Worm (Caenorhabditis elegans): ENCODE data around the gene C06B8.2.
A peak's percentile ranks its signal among the peaks of the same experiment; 100 is the strongest.

Gene C06B8.2

ce11 chrV:15442384-15442783 lies 36.2 kb downstream of the C06B8.2 start:
- TF ChIP-seq nhr-90 (tag; optimal IDR thresholded peaks at IDR 0.05; ENCODE audit: poor library complexity) (no peak), snpc-4 (tag; optimal IDR thresholded peaks at IDR 0.05) (no peak), ceh-8 (GFP tag; optimal IDR thresholded peaks at IDR 0.05) (no peak), irx-1 (tag; optimal IDR thresholded peaks at IDR 0.05) (no peak), mep-1 (tag; optimal IDR thresholded peaks at IDR 0.05) (no peak)

- no peak for TF ChIP-seq nhr-19 (GFP tag; conservative IDR thresholded peaks at IDR 0.05)
- TF ChIP-seq elt-2 (tag; optimal IDR thresholded peaks at IDR 0.05) = peak; percentile 61
Measured at ce11 chrV:15436133-15436532, 42.4 kb downstream of the C06B8.2 start.

DNA sequence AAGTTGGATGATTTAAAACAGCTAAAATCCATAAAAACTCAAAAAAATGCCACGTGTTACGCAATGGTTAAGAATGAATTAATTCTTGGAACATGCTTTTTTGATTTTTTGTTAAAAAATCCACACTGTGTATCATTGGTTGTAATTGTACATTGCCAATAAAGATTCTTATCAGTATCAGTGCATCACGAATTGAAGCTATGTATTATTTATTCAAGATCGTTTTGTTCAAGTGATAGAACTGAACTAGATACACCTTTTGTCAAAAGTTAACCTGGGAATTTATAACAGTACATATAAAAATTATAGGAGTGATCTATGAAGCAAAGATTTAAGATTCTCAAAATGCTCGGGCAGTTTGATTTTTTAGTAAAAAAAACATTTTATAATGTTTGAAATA lies 43.9 kb downstream of the C06B8.2 start:
- TF ChIP-seq snpc-4 (tag; optimal IDR thresholded peaks at IDR 0.05) (no peak), elt-2 (tag; optimal IDR thresholded peaks at IDR 0.05) (peak; percentile 36)

ce11 chrV:15432457-15432856 lies 46.1 kb downstream of the C06B8.2 start, which contains the start of gene T26H5.8:
T26H5.8 (minus strand) TSS chrV:15432726.
- TF ChIP-seq elt-2 (tag; optimal IDR thresholded peaks at IDR 0.05) = peak; percentile 41
- TF ChIP-seq swsn-7 (tag; optimal IDR thresholded peaks at IDR 0.05) = no peak
- no peak for TF ChIP-seq xbp-1 (tag; optimal IDR thresholded peaks at IDR 0.05)
- TF ChIP-seq ces-1 (GFP tag; optimal IDR thresholded peaks at IDR 0.05) = no peak
- TF ChIP-seq nhr-237 (tag; optimal IDR thresholded peaks at IDR 0.05) = no peak
- TF ChIP-seq lin-35 (GFP tag; optimal IDR thresholded peaks at IDR 0.05) = peak in 1 of 2 experiments; percentile 25
- TF ChIP-seq snu-23 (GFP tag; optimal IDR thresholded peaks at IDR 0.05) = no peak
- no peak for TF ChIP-seq mef-2 (tag; optimal IDR thresholded peaks at IDR 0.05)
- TF ChIP-seq lsy-2 (tag; optimal IDR thresholded peaks at IDR 0.05) = no peak
- no peak for TF ChIP-seq mep-1 (tag; optimal IDR thresholded peaks at IDR 0.05)
- TF ChIP-seq tlp-1 (tag; optimal IDR thresholded peaks at IDR 0.05) = no peak
- no peak for TF ChIP-seq fkh-10 (GFP tag; optimal IDR thresholded peaks at IDR 0.05)
- TF ChIP-seq fos-1 (tag; optimal IDR thresholded peaks at IDR 0.05) = no peak
- TF ChIP-seq lin-13 (GFP tag; optimal IDR thresholded peaks at IDR 0.05) = no peak
- TF ChIP-seq efl-1 (optimal IDR thresholded peaks at IDR 0.05) = no peak
- TF ChIP-seq efl-1 (GFP tag; optimal IDR thresholded peaks at IDR 0.05 in 1 of 2) = peak in 1 of 2 experiments; percentile 4
- TF ChIP-seq grh-1 (GFP tag; IDR thresholded peaks at IDR 0.05) = no peak
- TF ChIP-seq dsc-1 (tag; optimal IDR thresholded peaks at IDR 0.05) = no peak
- no peak for TF ChIP-seq unc-98 (GFP tag; IDR thresholded peaks at IDR 0.05)
- TF ChIP-seq nhr-12 (tag; optimal IDR thresholded peaks at IDR 0.05) = no peak
- no peak for TF ChIP-seq lin-15B (tag; optimal IDR thresholded peaks at IDR 0.05)
- TF ChIP-seq ets-5 (GFP tag; IDR thresholded peaks at IDR 0.05) = no peak
- no peak for TF ChIP-seq ceh-82 (tag; optimal IDR thresholded peaks at IDR 0.05)
- TF ChIP-seq pqm-1 (tag; optimal IDR thresholded peaks at IDR 0.05) = peak; percentile 46
- TF ChIP-seq pax-3 (tag; optimal IDR thresholded peaks at IDR 0.05) = no peak

ce11 chrV:15431322-15432052 lies 47.1 kb downstream of the C06B8.2 start:
- TF ChIP-seq lin-14 (GFP tag; optimal IDR thresholded peaks at IDR 0.05) = no peak
- no peak for TF ChIP-seq lin-39 (tag; optimal IDR thresholded peaks at IDR 0.05)
- no peak for TF ChIP-seq nhr-20 (tag; optimal IDR thresholded peaks at IDR 0.05)
- no peak for TF ChIP-seq nhr-47 (tag; optimal IDR thresholded peaks at IDR 0.05)
- no peak for TF ChIP-seq unc-62 (GFP tag; optimal IDR thresholded peaks at IDR 0.05)
- TF ChIP-seq pax-3 (tag; optimal IDR thresholded peaks at IDR 0.05) = peak; percentile 51
- no peak for TF ChIP-seq unc-86 (tag; optimal IDR thresholded peaks at IDR 0.05)
- TF ChIP-seq lsy-2 (tag; optimal IDR thresholded peaks at IDR 0.05) = no peak
- no peak for TF ChIP-seq hlh-4 (tag; optimal IDR thresholded peaks at IDR 0.05)
- no peak for TF ChIP-seq zag-1 (tag; optimal IDR thresholded peaks at IDR 0.05)
- no peak for TF ChIP-seq efl-1 (optimal IDR thresholded peaks at IDR 0.05)
- TF ChIP-seq efl-1 (GFP tag; optimal IDR thresholded peaks at IDR 0.05 in 1 of 2) = peak in 1 of 2 experiments; percentile 81
- no peak for TF ChIP-seq nhr-11 (tag; optimal IDR thresholded peaks at IDR 0.05)
- no peak for TF ChIP-seq vab-15 (tag; optimal IDR thresholded peaks at IDR 0.05)
- peak; percentile 23 for TF ChIP-seq pqm-1 (tag; optimal IDR thresholded peaks at IDR 0.05)
- TF ChIP-seq unc-30 (tag; optimal IDR thresholded peaks at IDR 0.05) = no peak
- TF ChIP-seq ces-1 (GFP tag; optimal IDR thresholded peaks at IDR 0.05) = no peak
